Fruit fly (Drosophila melanogaster) whole organism, pupa: Measurements from ENCODE around the gene mRpL39.
A peak's percentile ranks its signal among the peaks of the same experiment; 100 is the strongest.

Source experiments
- CG13204 ChIP-seq: fragments of 200-800 bp; sonication (Bioruptor generic); optimal IDR thresholded peaks from 2 replicates; lab custom pipeline; 2018; ENCODE audit warnings: missing biosample characterization, mild to moderate bottlenecking, missing genetic modification characterization, moderate library complexity
- CG14655 ChIP-seq: fragments of 200-800 bp; sonication (Bioruptor generic); optimal IDR thresholded peaks from 3 replicates; lab custom pipeline; 2017; ENCODE audit warnings: mild to moderate bottlenecking, missing biosample characterization, missing genetic modification reagents, missing genetic modification characterization
- CG34367 ChIP-seq: fragments of 200-800 bp; sonication (Bioruptor generic); optimal IDR thresholded peaks from 2 replicates; lab custom pipeline; 2018; ENCODE audit warnings: missing biosample characterization, mild to moderate bottlenecking, missing genetic modification characterization
- CG4496 ChIP-seq: fragments of 200-800 bp; sonication (Bioruptor generic); IDR thresholded peaks from 3 replicates; pipeline ENCODE4 v1.3.6; 2022; ENCODE audit warnings: missing biosample characterization, missing genetic modification characterization
- CG8159 ChIP-seq: fragments of 200-800 bp; sonication (Bioruptor generic); optimal IDR thresholded peaks from 3 replicates; lab custom pipeline; 2018; ENCODE audit warnings: missing biosample characterization, mild to moderate bottlenecking, missing genetic modification characterization, moderate library complexity
- CG8301 ChIP-seq: fragments of 200-800 bp; sonication (Bioruptor generic); optimal IDR thresholded peaks from 2 replicates; lab custom pipeline; 2018; ENCODE audit warnings: missing biosample characterization, mild to moderate bottlenecking, missing genetic modification characterization
- CG9948 ChIP-seq: fragments of 200-800 bp; sonication (Bioruptor generic); optimal IDR thresholded peaks from 2 replicates; lab custom pipeline; 2018; ENCODE audit warnings: missing biosample characterization, mild to moderate bottlenecking, missing genetic modification characterization, moderate library complexity
- EcR ChIP-seq: fragments of 200-800 bp; sonication (Bioruptor generic); optimal IDR thresholded peaks from 3 replicates; lab custom pipeline; 2019; ENCODE audit warnings: missing biosample characterization, missing genetic modification characterization, mild to moderate bottlenecking, moderate library complexity, missing genetic modification reagents
- Ets98B ChIP-seq: fragments of 200-800 bp; sonication (Bioruptor generic); IDR thresholded peaks from 2 replicates; pipeline ENCODE4 v1.3.6; 2022; ENCODE audit warnings: missing biosample characterization, missing genetic modification characterization
- Pif1A ChIP-seq: fragments of 200-800 bp; sonication (Bioruptor generic); optimal IDR thresholded peaks from 3 replicates; lab custom pipeline; 2016; ENCODE audit warnings: missing biosample characterization, missing genetic modification characterization
- Pif1B ChIP-seq: fragments of 200-800 bp; sonication (Bioruptor generic); optimal IDR thresholded peaks from 3 replicates; lab custom pipeline; 2016; ENCODE audit warnings: missing biosample characterization, missing genetic modification characterization
- Snoo ChIP-seq: fragments of 200-800 bp; sonication (Bioruptor generic); optimal IDR thresholded peaks from 3 replicates; lab custom pipeline; 2017; ENCODE audit warnings: missing biosample characterization, mild to moderate bottlenecking, missing genetic modification characterization, inconsistent platforms
- fd96Ca ChIP-seq: fragments of 200-800 bp; sonication (Bioruptor generic); IDR thresholded peaks from 3 replicates; pipeline ENCODE4 v1.3.6; 2022; ENCODE audit warnings: missing biosample characterization, missing genetic modification characterization
- rn ChIP-seq: fragments of 200-800 bp; sonication (Bioruptor generic); IDR thresholded peaks from 2 replicates; pipeline ENCODE4 v1.3.6; 2022; ENCODE audit warnings: missing biosample characterization, missing genetic modification characterization

DNA sequence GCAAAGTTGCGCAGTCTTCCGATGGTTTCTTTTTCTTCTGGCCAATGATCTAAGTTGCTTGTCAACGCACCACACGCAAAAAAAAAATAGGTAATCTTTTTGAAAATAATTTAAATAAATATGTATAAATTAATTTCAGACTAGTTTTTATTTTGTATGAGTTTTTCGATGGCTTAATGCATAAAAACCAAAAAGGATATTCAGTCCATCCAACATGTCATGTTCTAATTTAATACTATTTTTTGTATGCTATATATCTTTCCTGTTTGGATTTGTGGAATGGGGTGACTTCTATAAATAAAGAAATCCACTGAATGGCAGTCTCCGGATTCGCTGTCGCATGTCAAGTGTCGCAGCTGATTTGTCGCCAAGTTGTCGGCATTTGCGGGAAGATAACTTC is 10.2 kb upstream of the mRpL39 start:
- TF ChIP-seq CG8301 (tag; lab: Kevin White, UChicago) (peak; percentile 51), CG9948 (no peak), Pif1A (GFP tag; lab: Kevin White, UChicago) (no peak), CG14655 (GFP tag; lab: Kevin White, UChicago) (peak; percentile 68), Snoo (tag; lab: Kevin White, UChicago) (no peak), CG34367 (tag; lab: Kevin White, UChicago) (no peak), rn (GFP tag; lab: Robert Waterston, UW) (no peak), Ets98B (GFP tag; lab: Robert Waterston, UW) (peak; percentile 38), CG4496 (peak; percentile 29; the same call in 2 of the 3 replicates), Pif1B (GFP tag; lab: Kevin White, UChicago) (no peak), CG13204 (no peak), EcR (GFP tag; lab: Kevin White, UChicago) (no peak), fd96Ca (GFP tag; lab: Robert Waterston, UW) (no peak), CG8159 (no peak)
